Worm (Caenorhabditis elegans): Measurements from ENCODE around the gene trpp-4.

DNA sequence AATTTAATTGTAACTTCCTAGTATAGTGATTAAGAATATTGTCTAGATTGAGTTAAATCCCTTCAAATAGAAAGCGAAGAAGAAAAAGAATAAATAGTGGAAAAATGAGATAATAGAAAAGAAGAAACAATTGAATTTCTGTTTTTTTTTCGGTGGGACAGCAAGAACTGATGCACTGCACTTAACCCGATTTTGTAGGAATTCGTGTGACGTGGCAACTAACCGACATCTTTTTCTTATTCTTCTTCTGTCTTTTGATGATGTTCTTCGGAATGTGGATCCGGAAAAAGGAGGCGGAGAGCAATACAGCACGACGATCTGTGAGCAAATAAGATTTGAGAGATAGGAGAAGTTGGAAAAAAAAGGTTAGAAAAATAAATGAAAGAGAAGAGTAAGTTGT, 8.7 kb downstream of the trpp-4 start:
- TF ChIP-seq let-607 (tag; optimal IDR thresholded peaks at IDR 0.05) (no peak), madf-6 (GFP tag; IDR thresholded peaks at IDR 0.05) (no peak), ztf-22 (GFP tag; optimal IDR thresholded peaks at IDR 0.05) (no peak), ets-4 (GFP tag; optimal IDR thresholded peaks at IDR 0.05) (no peak), Y56A3A.18 (GFP tag; IDR thresholded peaks at IDR 0.05) (no peak), B0035.1 (tag; optimal IDR thresholded peaks at IDR 0.05) (no peak), dpl-1 (GFP tag; optimal IDR thresholded peaks at IDR 0.05) (no peak)
